Fruit fly (Drosophila melanogaster) Kc167 (cell line): ENCODE data around the gene ssp2.

Experiments used
- Myc ChIP-seq: fragments of >200 bp; optimal IDR thresholded peaks from 2 replicates; lab custom pipeline; 2017; ENCODE audit warnings: missing external identifiers
- Sin3A ChIP-seq: fragments of >200 bp; optimal IDR thresholded peaks from 2 replicates; lab custom pipeline; 2018; ENCODE audit warnings: missing external identifiers
- h ChIP-seq: fragments of >200 bp; optimal IDR thresholded peaks from 3 replicates; lab custom pipeline; 2018; ENCODE audit warnings: missing external identifiers
- insv ChIP-seq: fragments of >200 bp; optimal IDR thresholded peaks from 3 replicates; lab custom pipeline; 2018; ENCODE audit warnings: missing external identifiers
- psq ChIP-seq: fragments of >200 bp; optimal IDR thresholded peaks from 2 replicates; lab custom pipeline; 2017; ENCODE audit warnings: missing external identifiers
- ttk ChIP-seq: sonication (Bioruptor generic); optimal IDR thresholded peaks from 2 replicates; lab custom pipeline; 2017; ENCODE audit warnings: missing external identifiers

dm6 chr3L:13996992-13997391, 32.0 kb downstream of the ssp2 start, which contains the start of gene CG17361:
- TF ChIP-seq Sin3A (no peak), h (no peak), Myc (lab: Kevin White, UChicago) (no peak), psq (no peak), ttk (lab: Kevin White, UChicago) (no peak), insv (lab: Kevin White, UChicago) (no peak)
